Fruit fly (Drosophila melanogaster): ENCODE measurements around the gene CG43736.

dm6 chrX:6820703-6821102 lies 43.0 kb upstream of the CG43736 start, which contains the start of the genes Nf-YC and xit:
- TF ChIP-seq zfh2 (GFP tag; optimal IDR thresholded peaks at IDR 0.05) = peak; percentile 24
- TF ChIP-seq CG31365 (tag; optimal IDR thresholded peaks at IDR 0.05) = no peak
- no peak for TF ChIP-seq CG6765 (GFP tag; optimal IDR thresholded peaks at IDR 0.05)
- no peak for TF ChIP-seq Dad (GFP tag; optimal IDR thresholded peaks at IDR 0.05)
- TF ChIP-seq trem (tag; optimal IDR thresholded peaks at IDR 0.05) = peak; percentile 49
- no peak for TF ChIP-seq pan (optimal IDR thresholded peaks at IDR 0.05)
- TF ChIP-seq pan (GFP tag; optimal IDR thresholded peaks at IDR 0.05 in 1 of 2, IDR thresholded peaks at IDR 0.05 in 1 of 2) = no peak
- no peak for TF ChIP-seq Sox102F (GFP tag; optimal IDR thresholded peaks at IDR 0.05)
- TF ChIP-seq Dref (GFP tag; IDR thresholded peaks at IDR 0.05) = peak; percentile 91
- no peak for TF ChIP-seq CG15601 (tag; optimal IDR thresholded peaks at IDR 0.05)
- no peak for TF ChIP-seq jumu (GFP tag; optimal IDR thresholded peaks at IDR 0.05)
- TF ChIP-seq lilli (GFP tag; optimal IDR thresholded peaks at IDR 0.05) = no peak
- no peak for TF ChIP-seq CG11696 (GFP tag; IDR thresholded peaks at IDR 0.05)
- TF ChIP-seq Hr3 (GFP tag; optimal IDR thresholded peaks at IDR 0.05) = no peak

All from whole organism, embryonic.